Fruit fly (Drosophila melanogaster) whole organism, prepupa: ENCODE results near the gene CG43121.
A peak's percentile ranks its signal among the peaks of the same experiment; 100 is the strongest.

Experiments used
- Blimp-1 ChIP-seq: fragments of 200-800 bp; sonication (Bioruptor generic); optimal IDR thresholded peaks from 3 replicates; lab custom pipeline; 2017; ENCODE audit warnings: missing biosample characterization, missing genetic modification characterization, mild to moderate bottlenecking, moderate library complexity, missing genetic modification reagents
- CG10669 ChIP-seq: fragments of 200-800 bp; sonication (Bioruptor generic); optimal IDR thresholded peaks from 3 replicates; lab custom pipeline; 2018; ENCODE audit warnings: missing biosample characterization, mild to moderate bottlenecking, missing genetic modification characterization, moderate library complexity
- CG11762 ChIP-seq: fragments of 200-800 bp; sonication (Bioruptor generic); optimal IDR thresholded peaks from 3 replicates; lab custom pipeline; 2016; ENCODE audit warnings: missing biosample characterization, missing genetic modification characterization; ENCODE audit not compliant: insufficient read depth
- CG11902 ChIP-seq: fragments of 200-800 bp; sonication (Bioruptor generic); optimal IDR thresholded peaks from 3 replicates; lab custom pipeline; 2016; ENCODE audit warnings: missing biosample characterization, missing genetic modification characterization
- CG1621 ChIP-seq: fragments of 200-800 bp; sonication (Bioruptor generic); optimal IDR thresholded peaks from 3 replicates; lab custom pipeline; 2018; ENCODE audit warnings: missing biosample characterization, mild to moderate bottlenecking, missing genetic modification characterization
- CG16779 ChIP-seq: fragments of 200-800 bp; sonication (Bioruptor generic); optimal IDR thresholded peaks from 3 replicates; lab custom pipeline; 2017; ENCODE audit warnings: missing biosample characterization, mild to moderate bottlenecking, missing genetic modification characterization
- CG34406 ChIP-seq: fragments of 200-800 bp; sonication (Bioruptor generic); optimal IDR thresholded peaks from 3 replicates; lab custom pipeline; 2016; ENCODE audit warnings: missing biosample characterization, missing genetic modification characterization
- CG3919 ChIP-seq: fragments of 200-800 bp; sonication (Bioruptor generic); optimal IDR thresholded peaks from 3 replicates; lab custom pipeline; 2016; ENCODE audit warnings: missing biosample characterization, missing genetic modification characterization
- CG6163 ChIP-seq: fragments of 200-800 bp; sonication (Bioruptor generic); IDR thresholded peaks from 3 replicates; pipeline ENCODE4 v1.3.6; 2022; ENCODE audit warnings: missing biosample characterization, missing genetic modification characterization
- CG6276 ChIP-seq: fragments of 200-800 bp; sonication (Bioruptor generic); optimal IDR thresholded peaks from 2 replicates; lab custom pipeline; 2017; ENCODE audit warnings: missing biosample characterization, mild to moderate bottlenecking, missing genetic modification characterization
- CG6792 ChIP-seq: fragments of 200-800 bp; sonication (Bioruptor generic); optimal IDR thresholded peaks from 3 replicates; lab custom pipeline; 2016; ENCODE audit warnings: missing biosample characterization, missing genetic modification characterization
- CG6808 ChIP-seq: fragments of 200-800 bp; sonication (Bioruptor generic); optimal IDR thresholded peaks from 3 replicates; lab custom pipeline; 2017; ENCODE audit warnings: missing biosample characterization, missing genetic modification characterization, mild to moderate bottlenecking, moderate library complexity, missing genetic modification reagents
- CG6854 ChIP-seq: fragments of 200-800 bp; sonication (Bioruptor generic); optimal IDR thresholded peaks from 2 replicates; lab custom pipeline; 2017; ENCODE audit warnings: missing biosample characterization, mild to moderate bottlenecking, missing genetic modification characterization
- CG7368 ChIP-seq: fragments of 200-800 bp; sonication (Bioruptor generic); optimal IDR thresholded peaks from 3 replicates; lab custom pipeline; 2016; ENCODE audit warnings: missing biosample characterization, missing genetic modification characterization
- CG8119 ChIP-seq: fragments of 200-800 bp; sonication (Bioruptor generic); IDR thresholded peaks from 3 replicates; pipeline ENCODE4 v1.3.6; 2022; ENCODE audit warnings: missing biosample characterization, missing genetic modification characterization
- CG8319 ChIP-seq: fragments of 200-800 bp; sonication (Bioruptor generic); optimal IDR thresholded peaks from 3 replicates; lab custom pipeline; 2016; ENCODE audit warnings: missing biosample characterization, missing genetic modification characterization
- CG8632 ChIP-seq: fragments of 200-800 bp; sonication (Bioruptor generic); optimal IDR thresholded peaks from 3 replicates; lab custom pipeline; 2016; ENCODE audit warnings: missing biosample characterization, missing genetic modification characterization
- CG9139 ChIP-seq: fragments of 200-800 bp; sonication (Bioruptor generic); optimal IDR thresholded peaks from 3 replicates; lab custom pipeline; 2017; ENCODE audit warnings: missing biosample characterization, mild to moderate bottlenecking, missing genetic modification characterization
- Eip78C ChIP-seq: fragments of 200-800 bp; sonication (Bioruptor generic); peaks from one replicate; lab custom pipeline; 2016; ENCODE audit warnings: missing biosample characterization, missing genetic modification characterization
- Eip93F ChIP-seq: fragments of 200-800 bp; sonication (Bioruptor generic); optimal IDR thresholded peaks from 2 replicates; lab custom pipeline; 2016; ENCODE audit warnings: missing biosample characterization, mild to moderate bottlenecking, missing genetic modification characterization
- Ets21C ChIP-seq: fragments of 200-800 bp; sonication (Bioruptor generic); optimal IDR thresholded peaks from 3 replicates; lab custom pipeline; 2016; ENCODE audit warnings: missing biosample characterization, missing genetic modification characterization
- Ets96B ChIP-seq: fragments of 200-800 bp; optimal IDR thresholded peaks from 2 replicates; lab custom pipeline; 2019; ENCODE audit warnings: missing biosample characterization, mild to moderate bottlenecking, missing genetic modification characterization, moderate library complexity
- Hr38 ChIP-seq: sonication (Bioruptor generic); optimal IDR thresholded peaks from 2 replicates; lab custom pipeline; 2016; ENCODE audit warnings: missing biosample characterization, missing genetic modification characterization
- Hr39 ChIP-seq: fragments of 200-800 bp; sonication (Bioruptor generic); optimal IDR thresholded peaks from 2 replicates; lab custom pipeline; 2016; ENCODE audit warnings: missing biosample characterization, missing genetic modification characterization
- OdsH ChIP-seq: fragments of 200-800 bp; sonication (Bioruptor generic); optimal IDR thresholded peaks from 3 replicates; lab custom pipeline; 2016; ENCODE audit warnings: missing biosample characterization, missing genetic modification characterization
- Smox ChIP-seq: fragments of 200-800 bp; sonication (Bioruptor generic); optimal IDR thresholded peaks from 3 replicates; lab custom pipeline; 2016; ENCODE audit warnings: missing biosample characterization, missing genetic modification characterization
- Sox102F ChIP-seq: fragments of 200-800 bp; sonication (Bioruptor generic); optimal IDR thresholded peaks from 2 replicates; lab custom pipeline; 2016; ENCODE audit warnings: missing biosample characterization, mild to moderate bottlenecking, missing genetic modification characterization
- acj6 ChIP-seq: fragments of 200-800 bp; sonication (Bioruptor generic); optimal IDR thresholded peaks from 3 replicates; lab custom pipeline; 2016; ENCODE audit warnings: missing biosample characterization, missing genetic modification characterization
- cyc ChIP-seq: fragments of 200-800 bp; sonication (Bioruptor generic); optimal IDR thresholded peaks from 3 replicates; lab custom pipeline; 2016; ENCODE audit warnings: missing biosample characterization, missing genetic modification characterization
- eg ChIP-seq: fragments of 200-800 bp; sonication (Bioruptor generic); IDR thresholded peaks from 3 replicates; pipeline ENCODE4 v1.3.6; 2022; ENCODE audit warnings: missing biosample characterization, missing genetic modification characterization
- esn ChIP-seq: fragments of 200-800 bp; sonication (Bioruptor generic); optimal IDR thresholded peaks from 2 replicates; lab custom pipeline; 2016; ENCODE audit warnings: missing biosample characterization, mild to moderate bottlenecking, missing genetic modification characterization, moderate library complexity
- fd59A ChIP-seq: fragments of 200-800 bp; sonication (Bioruptor generic); optimal IDR thresholded peaks from 2 replicates; lab custom pipeline; 2017; ENCODE audit warnings: missing biosample characterization, mild to moderate bottlenecking, missing genetic modification characterization, missing genetic modification reagents
- fkh ChIP-seq: fragments of 200-800 bp; sonication (Bioruptor generic); optimal IDR thresholded peaks from 3 replicates; lab custom pipeline; 2017; ENCODE audit warnings: missing biosample characterization, mild to moderate bottlenecking, missing genetic modification characterization, moderate library complexity
- lz ChIP-seq: fragments of 200-800 bp; sonication (Bioruptor generic); optimal IDR thresholded peaks from 3 replicates; lab custom pipeline; 2016; ENCODE audit warnings: missing biosample characterization, missing genetic modification characterization
- pdm3 ChIP-seq: fragments of 200-800 bp; sonication (Bioruptor generic); optimal IDR thresholded peaks from 3 replicates; lab custom pipeline; 2016; ENCODE audit warnings: missing biosample characterization, missing genetic modification characterization
- spab ChIP-seq: fragments of 200-800 bp; sonication (Bioruptor generic); optimal IDR thresholded peaks from 2 replicates; lab custom pipeline; 2017; ENCODE audit warnings: missing biosample characterization, mild to moderate bottlenecking, missing genetic modification characterization, missing genetic modification reagents
- svp ChIP-seq: fragments of 200-800 bp; sonication (Bioruptor generic); peaks from one replicate; lab custom pipeline; 2016; ENCODE audit warnings: missing biosample characterization, missing genetic modification characterization
- topi ChIP-seq: fragments of 200-800 bp; sonication (Bioruptor generic); optimal IDR thresholded peaks from 3 replicates; lab custom pipeline; 2016; ENCODE audit warnings: missing biosample characterization, missing genetic modification characterization
- vri ChIP-seq: fragments of 200-800 bp; sonication (Bioruptor generic); optimal IDR thresholded peaks from 3 replicates; lab custom pipeline; 2016; ENCODE audit warnings: missing biosample characterization, mild to moderate bottlenecking, missing genetic modification characterization

CG43121 gene

DNA sequence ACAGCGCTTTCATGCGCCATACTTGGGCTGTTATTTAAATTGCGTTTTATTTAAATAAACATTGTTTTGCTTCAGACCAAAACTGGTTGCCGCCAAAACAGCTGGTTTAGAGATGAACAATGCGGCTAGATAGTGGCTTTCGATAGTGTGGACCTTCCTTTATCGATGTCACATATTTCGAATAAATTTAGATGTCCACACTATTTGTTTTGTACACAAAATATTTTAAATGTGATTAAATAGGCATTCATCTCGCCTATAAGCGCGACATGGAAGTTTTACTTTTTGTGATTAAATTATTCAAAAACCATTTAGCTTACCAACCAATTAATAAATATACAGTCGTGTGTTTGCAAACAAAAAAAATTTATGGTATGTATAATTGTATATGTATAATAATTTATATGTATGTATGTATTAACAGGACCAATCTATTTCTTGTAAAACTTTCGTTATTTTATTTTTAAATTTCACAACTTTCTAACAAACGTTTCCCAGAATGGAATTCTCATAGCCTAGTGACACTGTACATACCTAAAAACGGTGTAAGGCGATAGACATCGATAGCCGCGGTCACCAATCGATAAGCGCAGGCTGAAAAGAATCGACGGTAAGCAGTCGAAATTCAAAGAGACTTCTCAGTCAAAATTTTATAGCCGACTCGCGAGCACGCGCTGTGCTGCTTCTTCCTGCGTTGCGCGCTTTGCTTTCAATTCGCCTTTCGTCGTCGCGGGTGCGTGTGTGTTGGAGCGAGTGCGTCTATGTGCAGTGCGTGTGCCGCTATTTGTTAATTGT is 40.1 kb downstream of the CG43121 start, which contains the start of the genes RecQ5 and dlp (continued):
- TF ChIP-seq eg (GFP tag; lab: Robert Waterston, UW) (peak; percentile 62; the same call in 2 of the 3 replicates), CG7368 (peak; percentile 78), vri (GFP tag; lab: Kevin White, UChicago) (peak; percentile 89), CG6163 (peak; percentile 74), Blimp-1 (GFP tag; lab: Kevin White, UChicago) (no peak), spab (peak; percentile 28), CG8632 (GFP tag; lab: Kevin White, UChicago) (peak; percentile 64), Smox (GFP tag; lab: Kevin White, UChicago) (peak; percentile 73), Ets96B (peak; percentile 73), CG9139 (no peak), OdsH (peak; percentile 81), Eip78C (GFP tag; lab: Kevin White, UChicago) (peak; percentile 92), cyc (peak; percentile 66), Hr39 (GFP tag; lab: Kevin White, UChicago) (peak; percentile 74), CG6276 (GFP tag; lab: Kevin White, UChicago) (peak; percentile 27), CG6854 (GFP tag; lab: Kevin White, UChicago) (peak; percentile 30), esn (GFP tag; lab: Kevin White, UChicago) (peak; percentile 82), CG6808 (GFP tag; lab: Kevin White, UChicago) (peak; percentile 42), lz (GFP tag; lab: Kevin White, UChicago) (peak; percentile 79), Eip93F (GFP tag; lab: Kevin White, UChicago) (peak; percentile 71), svp (GFP tag; lab: Kevin White, UChicago) (no peak), Hr38 (no peak), topi (peak; percentile 73), acj6 (GFP tag; lab: Kevin White, UChicago) (peak; percentile 81), fkh (GFP tag; lab: Kevin White, UChicago) (peak; percentile 58), CG16779 (peak; percentile 32), pdm3 (GFP tag; lab: Kevin White, UChicago) (peak; percentile 78), CG8319 (GFP tag; lab: Kevin White, UChicago) (peak; percentile 56), Sox102F (GFP tag; lab: Kevin White, UChicago) (peak; percentile 75), CG6792 (GFP tag; lab: Kevin White, UChicago) (peak; percentile 67), CG8119 (peak; percentile 66), Ets21C (peak; percentile 60), fd59A (GFP tag; lab: Kevin White, UChicago) (peak; percentile 24), CG10669 (GFP tag; lab: Kevin White, UChicago) (peak; percentile 74), CG34406 (GFP tag; lab: Kevin White, UChicago) (peak; percentile 77), CG1621 (tag; lab: Kevin White, UChicago) (peak; percentile 34), CG11762 (GFP tag; lab: Kevin White, UChicago) (peak; percentile 70), CG11902 (GFP tag; lab: Kevin White, UChicago) (peak; percentile 60)

DNA sequence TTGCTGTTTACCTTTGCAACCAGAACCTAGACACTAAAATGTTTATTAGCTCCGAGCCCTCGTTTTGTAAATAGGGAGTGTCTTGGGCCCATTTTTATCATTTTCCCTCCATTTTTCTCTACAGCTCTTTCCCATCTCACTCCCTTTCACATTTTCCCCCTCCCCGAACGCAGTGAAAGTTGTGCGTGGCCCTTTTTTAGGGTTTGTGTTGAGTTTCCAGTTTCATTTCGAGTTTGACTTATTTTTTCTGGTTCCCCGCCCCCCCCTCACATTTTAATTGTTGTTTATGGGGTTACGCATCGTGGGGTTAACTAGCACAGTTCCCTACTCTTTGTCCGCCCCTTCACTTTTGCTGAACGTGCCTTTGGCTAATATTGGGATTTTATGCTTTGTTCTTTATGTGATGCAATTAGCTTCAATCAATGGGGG is 46.7 kb downstream of the CG43121 start:
- TF ChIP-seq CG3919 (GFP tag; lab: Kevin White, UChicago) (no peak), Blimp-1 (GFP tag; lab: Kevin White, UChicago) (peak; percentile 36), vri (GFP tag; lab: Kevin White, UChicago) (no peak)
